Fruit fly (Drosophila melanogaster): ENCODE data around the gene CG7044.

CG7044 gene

DNA sequence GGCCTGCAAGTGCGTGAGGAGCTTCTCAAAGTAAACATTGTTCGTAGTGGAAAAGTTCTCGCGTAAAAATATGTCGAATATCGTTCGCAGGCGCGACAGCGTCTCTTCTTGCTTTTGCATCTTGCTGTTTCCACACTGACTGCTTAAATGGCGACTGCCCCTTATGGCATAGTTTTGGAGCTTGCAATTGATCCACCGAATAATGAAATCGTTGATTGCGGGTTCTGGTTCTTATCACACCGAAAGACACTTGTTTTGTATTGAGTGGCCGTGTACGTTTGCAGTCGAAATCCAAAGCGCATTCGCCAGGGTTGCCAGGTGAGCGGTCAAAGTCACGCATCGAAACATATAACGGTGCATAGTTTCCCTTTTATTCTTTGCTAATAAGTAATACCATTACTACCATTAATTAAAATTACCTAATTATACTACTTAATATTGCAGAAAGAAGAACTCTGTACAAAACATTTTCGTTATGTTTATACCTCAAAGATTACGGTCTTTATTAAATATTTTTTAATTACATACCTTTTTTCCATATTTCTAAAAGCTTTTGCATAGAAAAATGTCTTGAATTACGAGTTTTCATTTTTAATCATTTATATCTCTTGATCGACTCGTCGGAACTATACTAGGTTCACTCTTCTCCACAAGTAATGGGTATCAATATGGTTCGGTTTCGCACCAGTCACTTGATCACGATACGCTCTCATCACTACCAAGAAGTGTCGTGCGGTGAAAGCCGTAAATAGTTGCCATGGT is at the start of gene CG7044, which contains the start of gene Tbc1d22:
CG7044 (minus strand) TSS at position 266 of the 762 bp plus-strand sequence.
Tbc1d22 (plus strand) TSS at position 747 of the 762 bp plus-strand sequence.
- TF ChIP-seq CG9727 (GFP tag; optimal IDR thresholded peaks at IDR 0.05): peak; percentile 64
- peak; percentile 26 for TF ChIP-seq PHDP (tag; optimal IDR thresholded peaks at IDR 0.05)
- TF ChIP-seq tx (GFP tag; optimal IDR thresholded peaks at IDR 0.05): peak; percentile 3
- peak; percentile 51 for TF ChIP-seq CG18262 (tag; optimal IDR thresholded peaks at IDR 0.05)
- peak; percentile 22; the same call in 1 of the 2 replicates for TF ChIP-seq CG6272 (GFP tag; IDR thresholded peaks at IDR 0.05)
- peak; percentile 54 for TF ChIP-seq CG9817 (tag; optimal IDR thresholded peaks at IDR 0.05)
- peak; percentile 19 for TF ChIP-seq CG18476 (GFP tag; optimal IDR thresholded peaks at IDR 0.05)
- peak; percentile 49 for TF ChIP-seq CG15696 (tag; optimal IDR thresholded peaks at IDR 0.05)
- no peak for TF ChIP-seq crc (GFP tag; optimal IDR thresholded peaks at IDR 0.05)
- peak; percentile 47; the same call in 1 of the 3 replicates for TF ChIP-seq CG14860 (GFP tag; IDR thresholded peaks at IDR 0.05; ENCODE audit: partially characterized antibody)
- peak; percentile 63 for TF ChIP-seq CG13775 (GFP tag; optimal IDR thresholded peaks at IDR 0.05)
- 0 out of 2 replicates have a peak, but pooled peaks have one; percentile 10 for TF ChIP-seq CG10959 (GFP tag; IDR thresholded peaks at IDR 0.05)
- peak; percentile 47 for TF ChIP-seq CG9609 (GFP tag; optimal IDR thresholded peaks at IDR 0.05)
- TF ChIP-seq sens (GFP tag): peak; percentile 84
- peak; percentile 66 for TF ChIP-seq gem (tag; optimal IDR thresholded peaks at IDR 0.05)
- TF ChIP-seq hbn (GFP tag; IDR thresholded peaks at IDR 0.05; ENCODE audit: partially characterized antibody): 0 out of 2 replicates have a peak, but pooled peaks have one; percentile 13
- peak; percentile 36; the same call in 1 of the 2 replicates for TF ChIP-seq Xrp1 (GFP tag; IDR thresholded peaks at IDR 0.05)
- peak; percentile 36 for TF ChIP-seq jumu (GFP tag; optimal IDR thresholded peaks at IDR 0.05)
- TF ChIP-seq Gug (GFP tag; IDR thresholded peaks at IDR 0.05): peak; percentile 61
- peak; percentile 43 for TF ChIP-seq sug (tag; optimal IDR thresholded peaks at IDR 0.05)
- TF ChIP-seq ranshi (GFP tag; IDR thresholded peaks at IDR 0.05): peak; percentile 3; the same call in 1 of the 2 replicates
- TF ChIP-seq Hr78 (GFP tag; optimal IDR thresholded peaks at IDR 0.05): no peak
- TF ChIP-seq CG30403 (GFP tag; optimal IDR thresholded peaks at IDR 0.05): peak; percentile 83
- TF ChIP-seq H15 (GFP tag; IDR thresholded peaks at IDR 0.05): no peak
- TF ChIP-seq CG8290 (GFP tag; optimal IDR thresholded peaks at IDR 0.05): peak; percentile 52
- peak in 1 of 2 experiments; percentile 47 for TF ChIP-seq CG8290 (tag; optimal IDR thresholded peaks at IDR 0.05)
- no peak for TF ChIP-seq CG12299 (tag; optimal IDR thresholded peaks at IDR 0.05)
- TF ChIP-seq CG14710 (tag; optimal IDR thresholded peaks at IDR 0.05): peak; percentile 71
- peak; percentile 75 for TF ChIP-seq CG12659 (GFP tag; optimal IDR thresholded peaks at IDR 0.05)
- TF ChIP-seq pho (GFP tag; optimal IDR thresholded peaks at IDR 0.05): peak; percentile 33
- TF ChIP-seq CG9215 (GFP tag; IDR thresholded peaks at IDR 0.05): peak; percentile 50; the same call in 1 of the 2 replicates
- peak; percentile 28 for TF ChIP-seq CG13624 (GFP tag; optimal IDR thresholded peaks at IDR 0.05)
- TF ChIP-seq nmo (GFP tag; optimal IDR thresholded peaks at IDR 0.05): peak; percentile 77
- TF ChIP-seq cato (GFP tag; optimal IDR thresholded peaks at IDR 0.05; ENCODE audit: borderline replicate concordance): peak; percentile 16
- peak; percentile 41 for TF ChIP-seq CG30020 (tag; optimal IDR thresholded peaks at IDR 0.05)
- TF ChIP-seq ab (GFP tag; optimal IDR thresholded peaks at IDR 0.05): no peak
- no peak for TF ChIP-seq maf-S (GFP tag; optimal IDR thresholded peaks at IDR 0.05)
- TF ChIP-seq CG12104 (GFP tag; optimal IDR thresholded peaks at IDR 0.05): peak; percentile 40
- peak; percentile 50; the same call in 1 of the 2 replicates for TF ChIP-seq CG6689 (GFP tag; IDR thresholded peaks at IDR 0.05)
- peak in 1 of 2 experiments; percentile 19 for TF ChIP-seq pan (optimal IDR thresholded peaks at IDR 0.05)
- TF ChIP-seq pan (GFP tag; optimal IDR thresholded peaks at IDR 0.05 in 1 of 2, IDR thresholded peaks at IDR 0.05 in 1 of 2): peak in 1 of 2 experiments; percentile 33
- peak; percentile 55 for TF ChIP-seq chn (GFP tag; optimal IDR thresholded peaks at IDR 0.05)
- TF ChIP-seq Lhr (GFP tag; optimal IDR thresholded peaks at IDR 0.05): peak; percentile 61
- TF ChIP-seq MESR4 (GFP tag; optimal IDR thresholded peaks at IDR 0.05): peak; percentile 62
- no peak for TF ChIP-seq CG1529 (GFP tag; optimal IDR thresholded peaks at IDR 0.05)
- peak; percentile 27; the same call in 1 of the 2 replicates for TF ChIP-seq Bgb (GFP tag; IDR thresholded peaks at IDR 0.05; ENCODE audit: partially characterized antibody)
- peak; percentile 25 for TF ChIP-seq CG15601 (tag; optimal IDR thresholded peaks at IDR 0.05)
- TF ChIP-seq Ets97D (GFP tag; optimal IDR thresholded peaks at IDR 0.05): peak; percentile 13
- TF ChIP-seq hth (optimal IDR thresholded peaks at IDR 0.05): no peak
